Fruit fly (Drosophila melanogaster): ENCODE data around the gene CG9701.

Gene CG9701

dm6 chr3L:16710258-16711020 is 22.9 kb upstream of the CG9701 start (continued):
- peak; percentile 60 for TF ChIP-seq Fer1 (GFP tag; optimal IDR thresholded peaks at IDR 0.05)
- TF ChIP-seq CG8388 (GFP tag; optimal IDR thresholded peaks at IDR 0.05), result peak; percentile 59
- peak; percentile 92 for TF ChIP-seq CG10321 (GFP tag; IDR thresholded peaks at IDR 0.05)
- 0 out of 2 replicates have a peak, but pooled peaks have one; percentile 19 for TF ChIP-seq CG17328 (GFP tag; IDR thresholded peaks at IDR 0.05)
- TF ChIP-seq CG11696 (GFP tag; IDR thresholded peaks at IDR 0.05), result no peak
- no peak for TF ChIP-seq CG34224 (GFP tag; IDR thresholded peaks at IDR 0.05; ENCODE audit: partially characterized antibody)
- 0 out of 4 replicates have a peak, but pooled peaks have one; percentile 46 for TF ChIP-seq chinmo (GFP tag; IDR thresholded peaks at IDR 0.05; ENCODE audit: partially characterized antibody)
- TF ChIP-seq CG13775 (GFP tag; optimal IDR thresholded peaks at IDR 0.05), result peak; percentile 28
- TF ChIP-seq Optix (GFP tag; IDR thresholded peaks at IDR 0.05), result peak; percentile 21; the same call in 1 of the 3 replicates
- 0 out of 2 replicates have a peak, but pooled peaks have one; percentile 25 for TF ChIP-seq NFAT (GFP tag; IDR thresholded peaks at IDR 0.05)
- TF ChIP-seq trh (GFP tag; optimal IDR thresholded peaks at IDR 0.05), result peak; percentile 7
- TF ChIP-seq nerfin-1 (tag; optimal IDR thresholded peaks at IDR 0.05), result no peak
- peak; percentile 39 for TF ChIP-seq Nf-YC (tag; optimal IDR thresholded peaks at IDR 0.05)
- TF ChIP-seq bsh (GFP tag; optimal IDR thresholded peaks at IDR 0.05), result peak in 1 of 2 experiments; percentile 20
- peak; percentile 20 for TF ChIP-seq CG7928 (GFP tag; optimal IDR thresholded peaks at IDR 0.05)
- peak; percentile 31 for TF ChIP-seq CG10274 (GFP tag; optimal IDR thresholded peaks at IDR 0.05)
- TF ChIP-seq insv (GFP tag; optimal IDR thresholded peaks at IDR 0.05), result no peak
- no peak for TF ChIP-seq CG6254 (GFP tag; optimal IDR thresholded peaks at IDR 0.05)
- no peak for TF ChIP-seq Mes4 (GFP tag; optimal IDR thresholded peaks at IDR 0.05)
- TF ChIP-seq Deaf1 (tag; optimal IDR thresholded peaks at IDR 0.05), result peak; percentile 27
- peak; percentile 38 for TF ChIP-seq CG17829 (tag; optimal IDR thresholded peaks at IDR 0.05)
- peak; percentile 75 for TF ChIP-seq CG9727 (GFP tag; optimal IDR thresholded peaks at IDR 0.05)
- no peak for TF ChIP-seq hb (GFP tag; IDR thresholded peaks at IDR 0.05; ENCODE audit: partially characterized antibody)
- peak; percentile 60 for TF ChIP-seq unpg (GFP tag; optimal IDR thresholded peaks at IDR 0.05)
- TF ChIP-seq CG4328 (GFP tag; optimal IDR thresholded peaks at IDR 0.05), result peak; percentile 1
- TF ChIP-seq CG17802 (tag; optimal IDR thresholded peaks at IDR 0.05), result no peak
- TF ChIP-seq gsb-n (tag; optimal IDR thresholded peaks at IDR 0.05), result peak; percentile 37
- TF ChIP-seq Blimp-1 (GFP tag; optimal IDR thresholded peaks at IDR 0.05), result peak; percentile 48
- TF ChIP-seq prd (optimal IDR thresholded peaks at IDR 0.05), result no peak
- TF ChIP-seq prd (GFP tag; IDR thresholded peaks at IDR 0.05), result peak; percentile 78
- TF ChIP-seq CG13296 (GFP tag; optimal IDR thresholded peaks at IDR 0.05), result peak; percentile 6
- peak; percentile 6 for TF ChIP-seq CG13424 (tag; optimal IDR thresholded peaks at IDR 0.05)
- no peak for TF ChIP-seq CG11560 (tag; IDR thresholded peaks at IDR 0.05)
- no peak for TF ChIP-seq CrebB (tag; optimal IDR thresholded peaks at IDR 0.05)
- TF ChIP-seq sd (tag; optimal IDR thresholded peaks at IDR 0.05), result no peak
- TF ChIP-seq sob (GFP tag; IDR thresholded peaks at IDR 0.05), result 0 out of 2 replicates have a peak, but pooled peaks have one; percentile 13
- TF ChIP-seq CG11093 (GFP tag; IDR thresholded peaks at IDR 0.05), result no peak
- peak; percentile 3 for TF ChIP-seq CG16815 (GFP tag; optimal IDR thresholded peaks at IDR 0.05)
- 0 out of 2 replicates have a peak, but pooled peaks have one; percentile 16 for TF ChIP-seq ara (GFP tag; IDR thresholded peaks at IDR 0.05)
- peak; percentile 35; the same call in 1 of the 2 replicates for TF ChIP-seq HLH3B (GFP tag; IDR thresholded peaks at IDR 0.05)
- TF ChIP-seq CG11456 (GFP tag; IDR thresholded peaks at IDR 0.05), result peak; percentile 78; the same call in 1 of the 3 replicates
- no peak for TF ChIP-seq crc (GFP tag; optimal IDR thresholded peaks at IDR 0.05)
- TF ChIP-seq tio (GFP tag; optimal IDR thresholded peaks at IDR 0.05), result no peak
- TF ChIP-seq CG34422 (GFP tag; IDR thresholded peaks at IDR 0.05), result 0 out of 3 replicates have a peak, but pooled peaks have one; percentile 10
- no peak for TF ChIP-seq Usf (GFP tag; optimal IDR thresholded peaks at IDR 0.05)
- TF ChIP-seq ash1 (GFP tag; optimal IDR thresholded peaks at IDR 0.05), result no peak
- 0 out of 2 replicates have a peak, but pooled peaks have one; percentile 18 for TF ChIP-seq CG11085 (GFP tag; IDR thresholded peaks at IDR 0.05)
- TF ChIP-seq CG12104 (GFP tag; optimal IDR thresholded peaks at IDR 0.05), result peak; percentile 0
